Fruit fly (Drosophila melanogaster) whole organism, pupa: ENCODE results near the gene CG43923.
A peak's percentile ranks its signal among the peaks of the same experiment; 100 is the strongest.
"Not testable (repeated sequence)": the region's sequence is repeated elsewhere in the genome, so short reads cannot be mapped to it uniquely, and the experiment has no call there.

Source experiments
- CG10348 ChIP-seq: fragments of 200-800 bp; sonication (Bioruptor generic); IDR thresholded peaks from 2 replicates; pipeline ENCODE4 v1.3.6; 2022; ENCODE audit warnings: missing biosample characterization, missing genetic modification characterization
- CG12605 ChIP-seq: fragments of 200-800 bp; sonication (Bioruptor generic); IDR thresholded peaks from 2 replicates; pipeline ENCODE4 v1.3.6; 2022; ENCODE audit warnings: missing biosample characterization, missing genetic modification characterization
- CG13204 ChIP-seq: fragments of 200-800 bp; sonication (Bioruptor generic); optimal IDR thresholded peaks from 2 replicates; lab custom pipeline; 2018; ENCODE audit warnings: missing biosample characterization, mild to moderate bottlenecking, missing genetic modification characterization, moderate library complexity
- CG14655 ChIP-seq: fragments of 200-800 bp; sonication (Bioruptor generic); optimal IDR thresholded peaks from 3 replicates; lab custom pipeline; 2017; ENCODE audit warnings: mild to moderate bottlenecking, missing biosample characterization, missing genetic modification reagents, missing genetic modification characterization
- CG15710 ChIP-seq: fragments of 200-800 bp; sonication (Bioruptor generic); optimal IDR thresholded peaks from 2 replicates; lab custom pipeline; 2018; ENCODE audit warnings: missing biosample characterization, mild to moderate bottlenecking, missing genetic modification characterization, moderate library complexity
- CG17806 ChIP-seq: fragments of 200-800 bp; sonication (Bioruptor generic); optimal IDR thresholded peaks from 2 replicates; lab custom pipeline; 2018; ENCODE audit warnings: missing biosample characterization, mild to moderate bottlenecking, missing genetic modification characterization, moderate library complexity
- CG32121 ChIP-seq: fragments of 200-800 bp; sonication (Bioruptor generic); IDR thresholded peaks from 2 replicates; pipeline ENCODE4 v1.3.6; 2022; ENCODE audit warnings: missing biosample characterization, missing genetic modification characterization
- CG4496 ChIP-seq: fragments of 200-800 bp; sonication (Bioruptor generic); IDR thresholded peaks from 3 replicates; pipeline ENCODE4 v1.3.6; 2022; ENCODE audit warnings: missing biosample characterization, missing genetic modification characterization
- CG8159 ChIP-seq: fragments of 200-800 bp; sonication (Bioruptor generic); optimal IDR thresholded peaks from 3 replicates; lab custom pipeline; 2018; ENCODE audit warnings: missing biosample characterization, mild to moderate bottlenecking, missing genetic modification characterization, moderate library complexity
- CG8301 ChIP-seq: fragments of 200-800 bp; sonication (Bioruptor generic); optimal IDR thresholded peaks from 2 replicates; lab custom pipeline; 2018; ENCODE audit warnings: missing biosample characterization, mild to moderate bottlenecking, missing genetic modification characterization
- CG9948 ChIP-seq: fragments of 200-800 bp; sonication (Bioruptor generic); optimal IDR thresholded peaks from 2 replicates; lab custom pipeline; 2018; ENCODE audit warnings: missing biosample characterization, mild to moderate bottlenecking, missing genetic modification characterization, moderate library complexity
- D1 ChIP-seq: fragments of 200-800 bp; sonication (Bioruptor generic); optimal IDR thresholded peaks from 2 replicates; lab custom pipeline; 2018; ENCODE audit warnings: missing biosample characterization, mild to moderate bottlenecking, missing genetic modification characterization, moderate library complexity
- Ets98B ChIP-seq: fragments of 200-800 bp; sonication (Bioruptor generic); IDR thresholded peaks from 2 replicates; pipeline ENCODE4 v1.3.6; 2022; ENCODE audit warnings: missing biosample characterization, missing genetic modification characterization
- Pif1A ChIP-seq: fragments of 200-800 bp; sonication (Bioruptor generic); optimal IDR thresholded peaks from 3 replicates; lab custom pipeline; 2016; ENCODE audit warnings: missing biosample characterization, missing genetic modification characterization
- Pif1B ChIP-seq: fragments of 200-800 bp; sonication (Bioruptor generic); optimal IDR thresholded peaks from 3 replicates; lab custom pipeline; 2016; ENCODE audit warnings: missing biosample characterization, missing genetic modification characterization
- Snoo ChIP-seq: fragments of 200-800 bp; sonication (Bioruptor generic); optimal IDR thresholded peaks from 3 replicates; lab custom pipeline; 2017; ENCODE audit warnings: missing biosample characterization, mild to moderate bottlenecking, missing genetic modification characterization, inconsistent platforms
- fd96Ca ChIP-seq: fragments of 200-800 bp; sonication (Bioruptor generic); IDR thresholded peaks from 3 replicates; pipeline ENCODE4 v1.3.6; 2022; ENCODE audit warnings: missing biosample characterization, missing genetic modification characterization
- gl ChIP-seq: fragments of 200-800 bp; sonication (Bioruptor generic); optimal IDR thresholded peaks from 2 replicates; lab custom pipeline; 2018; ENCODE audit warnings: missing biosample characterization, mild to moderate bottlenecking, missing genetic modification characterization

CG43923 gene

dm6 chr2L:15676002-15676401 lies at the start of gene CG43923:
TSS of gene CG43923 (minus strand) at chr2L:15676102.
- TF ChIP-seq gl (tag; lab: Kevin White, UChicago); Ets98B (GFP tag; lab: Robert Waterston, UW); CG9948 (tag; lab: Kevin White, UChicago): not testable (repeated sequence)

DNA sequence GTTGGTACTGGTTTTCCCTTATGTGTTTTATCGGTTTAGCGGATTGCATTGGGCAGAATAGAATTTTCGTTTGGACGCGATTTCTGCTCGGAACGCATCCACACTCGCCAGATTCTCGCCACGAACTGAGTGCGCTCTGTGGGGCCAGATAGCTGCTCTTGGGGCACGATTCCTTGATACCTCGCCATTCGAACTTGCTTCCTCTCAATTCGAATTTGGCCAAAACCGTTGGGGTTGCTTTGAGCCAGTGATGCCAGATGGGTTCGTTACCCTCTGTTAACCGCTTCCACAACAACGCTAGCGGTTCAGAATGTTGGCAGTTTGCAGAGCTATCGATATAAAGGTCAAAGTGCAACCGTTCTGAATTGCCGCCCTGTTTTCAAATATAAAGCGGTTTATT lies 42.3 kb upstream of the CG43923 start, which contains the start of gene stol:
Gene stol, minus strand, starts transcription at position 101 of the 400 bp plus-strand sequence.
- TF ChIP-seq CG32121 (GFP tag; lab: Robert Waterston, UW); CG8159 (tag; lab: Kevin White, UChicago); CG13204: not testable (repeated sequence)

DNA sequence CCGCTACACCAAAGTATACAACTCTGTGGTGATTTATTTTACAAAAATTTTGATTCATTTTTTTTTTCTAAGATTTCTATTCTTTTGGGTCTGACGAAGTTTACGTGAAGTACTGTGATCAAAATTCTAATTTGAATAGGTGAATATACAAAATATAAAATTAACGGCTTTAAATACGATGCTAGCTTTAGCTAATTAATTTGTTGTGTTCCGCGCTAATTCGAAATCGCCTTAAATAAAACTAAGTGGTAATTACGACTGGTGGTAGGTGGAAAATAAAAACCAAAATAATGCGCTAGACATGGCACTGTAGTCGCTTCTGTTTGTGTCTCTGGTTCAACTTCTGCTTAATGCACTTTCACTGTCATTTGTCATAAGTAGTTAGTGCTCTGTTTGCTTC lies 35.1 kb upstream of the CG43923 start, which contains the start of gene CG43924:
Gene CG43924, minus strand, starts transcription at position 101 of the 400 bp plus-strand sequence.
- not testable (repeated sequence) for TF ChIP-seq CG17806; CG9948 (tag; lab: Kevin White, UChicago); CG4496 (GFP tag; lab: Robert Waterston, UW)

DNA sequence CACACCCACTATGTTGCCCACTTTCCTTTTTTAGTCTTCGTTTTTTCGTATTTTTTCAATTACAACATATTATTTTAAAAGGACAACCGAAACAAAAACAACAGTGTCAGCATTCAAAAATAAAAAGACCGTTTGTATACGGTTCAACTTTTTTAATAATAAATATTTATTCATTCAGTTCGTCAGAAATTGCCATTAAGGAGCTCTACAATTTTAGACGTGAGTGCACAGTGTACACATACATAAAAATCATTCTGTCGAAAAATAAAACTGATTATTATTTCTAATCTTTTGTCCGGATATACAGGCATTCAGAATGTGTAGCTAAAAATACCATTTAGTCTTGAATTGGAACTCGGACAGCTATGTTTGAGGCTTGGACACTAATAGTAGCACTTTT lies 29.0 kb upstream of the CG43923 start, which contains the start of gene CG31827:
Gene CG31827, plus strand, starts transcription at position 301 of the 400 bp plus-strand sequence.
- TF ChIP-seq CG15710; CG8159 (tag; lab: Kevin White, UChicago); fd96Ca: not testable (repeated sequence)
- TF ChIP-seq, all 21 proteins: peak for 0; not testable (repeated sequence) for 21

- not testable (repeated sequence) for TF ChIP-seq CG15710; Pif1B (GFP tag; lab: Kevin White, UChicago); CG10348 (GFP tag; lab: Robert Waterston, UW)
Measured at dm6 chr2L:15695738-15696137, 19.8 kb upstream of the CG43923 start, which contains the start of gene CG31780. TSS of gene CG31780 (plus strand) at chr2L:15696038.

dm6 chr2L:15694371-15694770 lies 18.5 kb upstream of the CG43923 start, which contains the start of gene CG44140:
TSS of gene CG44140 (minus strand) at chr2L:15694471.
- TF ChIP-seq Snoo; D1 (tag; lab: Kevin White, UChicago); CG15710: not testable (repeated sequence)

DNA sequence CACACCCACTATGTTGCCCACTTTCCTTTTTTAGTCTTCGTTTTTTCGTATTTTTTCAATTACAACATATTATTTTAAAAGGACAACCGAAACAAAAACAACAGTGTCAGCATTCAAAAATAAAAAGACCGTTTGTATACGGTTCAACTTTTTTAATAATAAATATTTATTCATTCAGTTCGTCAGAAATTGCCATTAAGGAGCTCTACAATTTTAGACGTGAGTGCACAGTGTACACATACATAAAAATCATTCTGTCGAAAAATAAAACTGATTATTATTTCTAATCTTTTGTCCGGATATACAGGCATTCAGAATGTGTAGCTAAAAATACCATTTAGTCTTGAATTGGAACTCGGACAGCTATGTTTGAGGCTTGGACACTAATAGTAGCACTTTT lies 6.0 kb downstream of the CG43923 start, which contains the start of gene CG18478:
Gene CG18478, plus strand, starts transcription at position 301 of the 400 bp plus-strand sequence.
- TF ChIP-seq CG12605 (GFP tag; lab: Robert Waterston, UW); CG9948 (tag; lab: Kevin White, UChicago); CG8159 (tag; lab: Kevin White, UChicago): not testable (repeated sequence)

DNA sequence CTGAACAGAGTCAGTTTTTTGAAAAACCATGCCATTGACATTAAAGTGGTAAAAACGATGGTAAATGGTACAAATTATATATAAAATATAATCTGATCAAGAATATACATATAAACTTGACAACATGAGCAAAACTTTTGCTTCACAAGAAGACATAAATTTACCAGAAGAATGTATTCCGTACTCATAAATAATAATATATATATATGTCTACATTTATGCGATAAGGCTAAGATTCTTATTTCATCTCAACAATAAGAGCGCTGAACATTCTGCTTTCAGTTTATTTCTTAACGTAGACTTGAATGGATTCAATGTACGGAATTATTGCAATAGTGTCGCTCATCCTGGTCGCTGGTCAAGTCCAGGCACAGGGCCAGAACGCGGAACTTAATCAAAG lies 15.2 kb downstream of the CG43923 start, which contains the start of gene CG18477:
Gene CG18477, plus strand, starts transcription at position 301 of the 400 bp plus-strand sequence.
- TF ChIP-seq CG14655 (GFP tag; lab: Kevin White, UChicago); CG17806; D1 (tag; lab: Kevin White, UChicago): not testable (repeated sequence)
- TF ChIP-seq, all 21 proteins: peak for 0; not testable (repeated sequence) for 21

- TF ChIP-seq Ets98B (GFP tag; lab: Robert Waterston, UW); CG14655 (GFP tag; lab: Kevin White, UChicago); Pif1A: not testable (repeated sequence)
Measured at dm6 chr2L:15659374-15659773, 16.5 kb downstream of the CG43923 start, which contains the start of gene CG44141. TSS of gene CG44141 (minus strand) at chr2L:15659474.

dm6 chr2L:15643791-15644190 lies 32.1 kb downstream of the CG43923 start:
- TF ChIP-seq CG8301 (tag; lab: Kevin White, UChicago) (no peak), D1 (tag; lab: Kevin White, UChicago) (peak; percentile 75)
